Comparison of ENCODE assay signal across 1 fruit fly cellular context in the genomic region with DNA sequence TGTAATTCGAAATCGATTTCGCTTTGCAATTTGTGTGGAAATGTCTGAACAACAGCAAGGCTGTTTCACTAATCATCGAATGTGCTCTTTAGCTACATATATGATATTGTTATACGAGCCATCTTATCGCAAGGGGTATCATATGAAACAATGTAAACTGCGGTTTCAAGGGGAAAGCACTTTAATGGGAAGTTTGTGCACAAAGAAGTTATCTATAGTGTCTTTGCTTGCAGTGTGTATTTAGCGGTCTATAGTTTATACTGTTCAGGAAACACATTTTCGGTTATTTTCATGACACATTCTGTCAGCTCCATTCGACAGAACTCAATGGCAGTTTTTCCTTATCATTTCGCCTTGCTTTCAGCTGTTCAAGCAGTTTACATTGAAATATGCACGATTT.
TF ChIP-seq lines count a peak whose summit lies in the region.

No protein-coding gene starts in this region.

TF ChIP-seq in whole organism, embryonic, 481 proteins besides CTCF, POLR2A, EP300 and RAD21 (continued from another document):
- TF ChIP-seq fd64A (GFP tag; optimal IDR thresholded peaks at IDR 0.05; lab: Kevin White, UChicago) = no peak
- no peak for TF ChIP-seq CG8388 (GFP tag; optimal IDR thresholded peaks at IDR 0.05; lab: Kevin White, UChicago)
